Fruit fly (Drosophila melanogaster): ENCODE data around the gene Bin1.

Bin1 gene

DNA sequence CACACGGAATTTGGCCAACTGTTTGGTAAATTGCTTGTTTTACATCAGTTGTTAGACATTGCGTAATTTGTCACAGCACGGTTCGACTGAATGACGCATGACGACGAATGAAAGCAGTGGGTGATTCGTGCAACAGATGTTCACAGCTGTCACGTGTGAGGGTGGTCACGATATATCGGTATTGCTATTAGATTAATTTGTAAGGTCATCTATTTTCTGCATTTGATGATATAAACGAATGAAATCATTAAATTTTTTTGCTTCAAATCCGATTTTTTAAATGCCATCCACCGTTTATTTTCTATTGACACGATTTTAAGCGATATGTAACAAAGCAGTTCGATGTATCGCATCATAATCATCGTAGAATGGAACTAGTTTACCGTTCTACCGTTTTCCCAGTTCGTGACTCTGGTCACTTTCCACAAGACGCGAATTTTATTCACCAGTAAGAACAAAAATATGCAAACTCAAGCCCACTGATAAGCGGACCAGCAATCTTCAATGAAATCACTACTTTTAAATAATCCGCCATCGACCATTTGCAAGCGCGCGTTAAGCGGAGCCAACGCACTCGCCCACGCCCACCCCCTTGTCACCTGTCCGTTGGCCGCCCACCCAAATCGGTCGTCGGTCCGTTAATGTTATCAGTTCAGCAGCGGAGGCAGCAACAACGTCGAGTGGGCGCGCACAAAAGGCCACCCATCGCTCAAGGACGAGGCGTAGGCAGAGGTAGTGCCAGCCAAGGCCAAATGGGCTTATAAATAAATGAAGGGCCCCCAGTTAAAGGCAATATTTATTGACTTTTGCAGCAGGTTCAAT is 42.5 kb downstream of the Bin1 start, which contains the start of the genes Mic26-27 and CG5916 (continued):
- TF ChIP-seq CG8632 (GFP tag; optimal IDR thresholded peaks at IDR 0.05) (no peak), OdsH (GFP tag; optimal IDR thresholded peaks at IDR 0.05) (peak; percentile 18), CG3032 (tag; optimal IDR thresholded peaks at IDR 0.05) (peak; percentile 53), acj6 (GFP tag; optimal IDR thresholded peaks at IDR 0.05) (peak; percentile 34), CG32006 (GFP tag; optimal IDR thresholded peaks at IDR 0.05) (peak; percentile 48), fd85E (GFP tag; optimal IDR thresholded peaks at IDR 0.05) (peak; percentile 46), CG1621 (tag; optimal IDR thresholded peaks at IDR 0.05) (no peak), CG6276 (GFP tag; optimal IDR thresholded peaks at IDR 0.05) (no peak), CG8319 (GFP tag; optimal IDR thresholded peaks at IDR 0.05) (no peak), ss (GFP tag; optimal IDR thresholded peaks at IDR 0.05) (no peak), net (GFP tag; optimal IDR thresholded peaks at IDR 0.05) (peak; percentile 15), achi (GFP tag; optimal IDR thresholded peaks at IDR 0.05) (peak; percentile 53), Blimp-1 (GFP tag; optimal IDR thresholded peaks at IDR 0.05) (no peak), CG6854 (GFP tag; optimal IDR thresholded peaks at IDR 0.05) (no peak)

All from whole organism, prepupa.